Fruit fly (Drosophila melanogaster) whole organism, embryonic: ENCODE measurements around the gene CG33258.

ENCODE experiments used
- Awh ChIP-seq: fragments of 200-800 bp; sonication (Bioruptor generic); IDR thresholded peaks from 2 replicates; pipeline ENCODE4, ENCODE4 v1.3.6; 2022; ENCODE audit warnings: missing biosample characterization, missing genetic modification characterization
- B-H1 ChIP-seq: fragments of 200-800 bp; sonication (Bioruptor generic); IDR thresholded peaks from 3 replicates; pipeline ENCODE4 v1.3.6; 2022; ENCODE audit warnings: missing biosample characterization, missing genetic modification characterization
- BEAF-32 ChIP-seq: fragments of 200-800 bp; sonication (Bioruptor generic); optimal IDR thresholded peaks from 3 replicates; lab custom pipeline; 2017; ENCODE audit warnings: missing biosample characterization, missing genetic modification characterization, mild to moderate bottlenecking, moderate library complexity, missing genetic modification reagents
- CG10462 ChIP-seq: fragments of 200-800 bp; sonication (Bioruptor generic); optimal IDR thresholded peaks from 2 replicates; lab custom pipeline; 2016; ENCODE audit warnings: missing biosample characterization, missing genetic modification characterization
- CG10565 ChIP-seq: fragments of 200-800 bp; sonication (Bioruptor generic); optimal IDR thresholded peaks from 3 replicates; lab custom pipeline; 2016; ENCODE audit warnings: missing biosample characterization, mild to moderate bottlenecking, missing genetic modification characterization
- CG11093 ChIP-seq: fragments of 200-800 bp; sonication (Bioruptor generic); IDR thresholded peaks from 3 replicates; pipeline ENCODE4 v1.3.6; 2022; ENCODE audit warnings: missing biosample characterization, missing genetic modification characterization
- CG11456 ChIP-seq: fragments of 200-800 bp; sonication (Bioruptor generic); IDR thresholded peaks from 3 replicates; pipeline ENCODE4 v1.3.6; 2022; ENCODE audit warnings: missing biosample characterization, missing genetic modification characterization
- CG12391 ChIP-seq: fragments of 200-800 bp; sonication (Bioruptor generic); optimal IDR thresholded peaks from 3 replicates; lab custom pipeline; 2018; ENCODE audit warnings: missing biosample characterization, mild to moderate bottlenecking, missing genetic modification characterization, moderate library complexity
- CG13624 ChIP-seq: fragments of 200-800 bp; sonication (Bioruptor generic); optimal IDR thresholded peaks from 2 replicates; lab custom pipeline; 2016; ENCODE audit warnings: missing biosample characterization, missing genetic modification characterization
- CG14050 ChIP-seq: fragments of 200-800 bp; sonication (Bioruptor generic); IDR thresholded peaks from 3 replicates; pipeline ENCODE4 v1.3.6; 2022; ENCODE audit warnings: missing biosample characterization, missing genetic modification characterization
- CG30020 ChIP-seq: fragments of 200-800 bp; optimal IDR thresholded peaks from 2 replicates; lab custom pipeline; 2019; ENCODE audit warnings: missing biosample characterization, mild to moderate bottlenecking, missing genetic modification characterization, moderate library complexity
- CG31365 ChIP-seq: fragments of 200-800 bp; sonication (Bioruptor generic); optimal IDR thresholded peaks from 2 replicates; lab custom pipeline; 2018; ENCODE audit warnings: missing biosample characterization, mild to moderate bottlenecking, missing genetic modification characterization
- CG32767 ChIP-seq: fragments of 200-800 bp; sonication (Bioruptor generic); IDR thresholded peaks from 2 replicates; pipeline ENCODE4 v1.3.6; 2022; ENCODE audit warnings: missing biosample characterization, missing genetic modification characterization
- CG4328 ChIP-seq: fragments of 200-800 bp; sonication (Bioruptor generic); optimal IDR thresholded peaks from 3 replicates; lab custom pipeline; 2017; ENCODE audit warnings: missing biosample characterization, missing genetic modification reagents, missing genetic modification characterization
- CG4617 ChIP-seq: fragments of 200-800 bp; sonication (Bioruptor generic); optimal IDR thresholded peaks from 3 replicates; lab custom pipeline; 2016; ENCODE audit warnings: missing biosample characterization, missing genetic modification characterization, borderline replicate concordance
- CG6175 ChIP-seq: fragments of 200-800 bp; sonication (Bioruptor generic); IDR thresholded peaks from 3 replicates; pipeline ENCODE4 v1.3.6; 2022; ENCODE audit warnings: missing biosample characterization, missing genetic modification characterization
- CG7372 ChIP-seq: fragments of 200-800 bp; sonication (Bioruptor generic); IDR thresholded peaks from 2 replicates; pipeline ENCODE4 v1.3.6; 2022; ENCODE audit warnings: missing biosample characterization, missing genetic modification characterization
- CG7928 ChIP-seq: fragments of 200-800 bp; sonication (Bioruptor generic); optimal IDR thresholded peaks from 2 replicates; lab custom pipeline; 2017; ENCODE audit warnings: missing biosample characterization, mild to moderate bottlenecking, missing genetic modification characterization
- CG8944 ChIP-seq: fragments of 200-800 bp; sonication (Bioruptor generic); optimal IDR thresholded peaks from 3 replicates; lab custom pipeline; 2016; ENCODE audit warnings: missing biosample characterization, missing genetic modification characterization
- CG9797 ChIP-seq: fragments of 200-800 bp; sonication (Bioruptor generic); optimal IDR thresholded peaks from 3 replicates; lab custom pipeline; 2018; ENCODE audit warnings: missing biosample characterization, mild to moderate bottlenecking, missing genetic modification characterization
- CrebB ChIP-seq: fragments of 200-800 bp; sonication (Bioruptor generic); optimal IDR thresholded peaks from 3 replicates; lab custom pipeline; 2018; ENCODE audit warnings: missing biosample characterization, mild to moderate bottlenecking, missing genetic modification characterization
- ERR ChIP-seq: fragments of 200-800 bp; sonication (Bioruptor generic); optimal IDR thresholded peaks from 2 replicates; lab custom pipeline; 2016; ENCODE audit warnings: missing biosample characterization, missing genetic modification characterization
- Gsc ChIP-seq: fragments of 200-800 bp; sonication (Bioruptor generic); IDR thresholded peaks from 2 replicates; pipeline ENCODE4 v1.3.6; 2022; ENCODE audit warnings: missing biosample characterization, missing genetic modification characterization
- HLHmδ ChIP-seq: fragments of 200-800 bp; sonication (Bioruptor generic); optimal IDR thresholded peaks from 2 replicates; lab custom pipeline; 2018; ENCODE audit warnings: missing biosample characterization, mild to moderate bottlenecking, missing genetic modification characterization, moderate library complexity
- Hey ChIP-seq: fragments of 200-800 bp; sonication (Bioruptor generic); optimal IDR thresholded peaks from 3 replicates; lab custom pipeline; 2018; ENCODE audit warnings: missing biosample characterization, mild to moderate bottlenecking, missing genetic modification characterization
- Lim3 ChIP-seq: fragments of 200-800 bp; sonication (Bioruptor generic); IDR thresholded peaks from 2 replicates; pipeline ENCODE4 v1.3.6; 2022; ENCODE audit warnings: missing biosample characterization, missing genetic modification characterization
- Myb ChIP-seq: fragments of 200-800 bp; sonication (Bioruptor generic); optimal IDR thresholded peaks from 2 replicates; lab custom pipeline; 2016; ENCODE audit warnings: missing biosample characterization, missing genetic modification characterization
- Nf-YA ChIP-seq: fragments of 200-800 bp; sonication (Bioruptor generic); IDR thresholded peaks from 2 replicates; pipeline ENCODE4 v1.3.6; 2022; ENCODE audit warnings: missing biosample characterization, missing genetic modification characterization
- PHDP ChIP-seq: fragments of 200-800 bp; sonication (Bioruptor generic); optimal IDR thresholded peaks from 3 replicates; lab custom pipeline; 2018; ENCODE audit warnings: missing biosample characterization, mild to moderate bottlenecking, missing genetic modification characterization, moderate library complexity
- Poxn ChIP-seq: fragments of 200-800 bp; sonication (Bioruptor generic); IDR thresholded peaks from 2 replicates; pipeline ENCODE4 v1.3.6; 2022; ENCODE audit warnings: missing biosample characterization, missing genetic modification characterization
- Side ChIP-seq: fragments of 200-800 bp; sonication (Bioruptor generic); optimal IDR thresholded peaks from 2 replicates; lab custom pipeline; 2016; ENCODE audit warnings: missing biosample characterization, missing genetic modification characterization
- al ChIP-seq: fragments of 200-800 bp; sonication (Bioruptor generic); IDR thresholded peaks from 2 replicates; pipeline ENCODE4 v1.3.6; 2022; ENCODE audit warnings: missing biosample characterization, missing genetic modification characterization
- chn ChIP-seq: fragments of 200-800 bp; sonication (Bioruptor generic); optimal IDR thresholded peaks from 2 replicates; lab custom pipeline; 2016; ENCODE audit warnings: missing biosample characterization, missing genetic modification characterization
- cwo ChIP-seq: fragments of 200-800 bp; sonication (Bioruptor generic); optimal IDR thresholded peaks from 3 replicates; lab custom pipeline; 2017; ENCODE audit warnings: missing biosample characterization, missing genetic modification characterization, mild to moderate bottlenecking, moderate library complexity, missing genetic modification reagents
- danr ChIP-seq: fragments of 200-800 bp; sonication (Bioruptor generic); IDR thresholded peaks from 2 replicates; pipeline ENCODE4 v1.3.6; 2022; ENCODE audit warnings: missing biosample characterization, missing genetic modification characterization
- disco-r ChIP-seq: fragments of 200-800 bp; sonication (Bioruptor generic); optimal IDR thresholded peaks from 2 replicates; lab custom pipeline; 2016; ENCODE audit warnings: missing biosample characterization, missing genetic modification characterization
- ems ChIP-seq: fragments of 200-800 bp; sonication (Bioruptor generic); optimal IDR thresholded peaks from 3 replicates; lab custom pipeline; 2016; ENCODE audit warnings: missing biosample characterization, missing genetic modification characterization
- esg ChIP-seq: fragments of 200-800 bp; sonication (Bioruptor generic); conservative IDR thresholded peaks from 2 replicates; pipeline ENCODE4 v1.3.6; 2022; ENCODE audit warnings: missing biosample characterization, missing genetic modification characterization
- ewg ChIP-seq: fragments of 200-800 bp; sonication (Bioruptor generic); optimal IDR thresholded peaks from 3 replicates; lab custom pipeline; 2017; ENCODE audit warnings: mild to moderate bottlenecking, missing biosample characterization, missing genetic modification reagents, missing genetic modification characterization
- gcm2 ChIP-seq: fragments of 200-800 bp; sonication (Bioruptor generic); optimal IDR thresholded peaks from 2 replicates; lab custom pipeline; 2016; ENCODE audit warnings: missing biosample characterization, missing genetic modification characterization
- grn ChIP-seq: fragments of 200-800 bp; sonication (Bioruptor generic); optimal IDR thresholded peaks from 3 replicates; lab custom pipeline; 2017; ENCODE audit warnings: missing biosample characterization, missing genetic modification characterization
- her ChIP-seq: fragments of 200-800 bp; sonication (Bioruptor generic); optimal IDR thresholded peaks from 2 replicates; lab custom pipeline; 2016; ENCODE audit warnings: missing biosample characterization, missing genetic modification characterization
- hth ChIP-seq: fragments of >200 bp; optimal IDR thresholded peaks from 2 replicates; lab custom pipeline; 2017; ENCODE audit warnings: inconsistent platforms
- jing ChIP-seq: fragments of 200-800 bp; sonication (Bioruptor generic); optimal IDR thresholded peaks from 2 replicates; lab custom pipeline; 2018; ENCODE audit warnings: missing biosample characterization, mild to moderate bottlenecking, missing genetic modification characterization
- jumu ChIP-seq: fragments of 200-800 bp; sonication (Bioruptor generic); optimal IDR thresholded peaks from 3 replicates; lab custom pipeline; 2016; ENCODE audit warnings: missing biosample characterization, missing genetic modification characterization
- mirr ChIP-seq: fragments of 200-800 bp; sonication (Bioruptor generic); optimal IDR thresholded peaks from 3 replicates; lab custom pipeline; 2018; ENCODE audit warnings: missing biosample characterization, mild to moderate bottlenecking, missing genetic modification characterization
- peb ChIP-seq: fragments of 200-800 bp; sonication (Bioruptor generic); IDR thresholded peaks from 2 replicates; pipeline ENCODE4 v1.3.6; 2022; ENCODE audit warnings: missing biosample characterization, missing genetic modification characterization
- pros ChIP-seq: fragments of 200-800 bp; sonication (Bioruptor generic); optimal IDR thresholded peaks from 3 replicates; lab custom pipeline; 2019; ENCODE audit warnings: missing biosample characterization, mild to moderate bottlenecking, missing genetic modification characterization, moderate library complexity
- rib ChIP-seq: fragments of 200-800 bp; sonication (Bioruptor generic); IDR thresholded peaks from 2 replicates; pipeline ENCODE4 v1.3.6; 2022; ENCODE audit warnings: missing biosample characterization, missing genetic modification characterization
- scrt ChIP-seq: fragments of 200-800 bp; sonication (Bioruptor generic); optimal IDR thresholded peaks from 2 replicates; lab custom pipeline; 2018; ENCODE audit warnings: missing biosample characterization, mild to moderate bottlenecking, missing genetic modification characterization, moderate library complexity
- sens ChIP-seq: fragments of 200-800 bp; sonication (Bioruptor generic); peaks from one replicate; lab custom pipeline; 2016; ENCODE audit warnings: missing biosample characterization, missing genetic modification characterization
- shn ChIP-seq: fragments of 200-800 bp; sonication (Bioruptor generic); optimal IDR thresholded peaks from 3 replicates; lab custom pipeline; 2016; ENCODE audit warnings: missing biosample characterization, missing genetic modification characterization

CG33258 gene

dm6 chr3L:16105528-16105927 lies 23.2 kb downstream of the CG33258 start, which contains the start of the genes IntS9 and CG43295 (continued):
- TF ChIP-seq CG31365 (peak; percentile 36), jing (GFP tag; lab: Kevin White, UChicago) (no peak), CG13624 (peak; percentile 77), sens (GFP tag; lab: Kevin White, UChicago) (peak; percentile 99), gcm2 (GFP tag; lab: Kevin White, UChicago) (peak; percentile 75), Gsc (GFP tag; lab: Robert Waterston, UW) (peak; percentile 56; the same call in 1 of the 2 replicates), mirr (no peak), BEAF-32 (GFP tag; lab: Kevin White, UChicago) (peak; percentile 25), ERR (GFP tag; lab: Kevin White, UChicago) (peak; percentile 71), Nf-YA (GFP tag; lab: Robert Waterston, UW) (peak; percentile 65; the same call in 1 of the 2 replicates), hth (lab: Kevin White, UChicago) (no peak), chn (GFP tag; lab: Kevin White, UChicago) (peak; percentile 90), CG12391 (tag; lab: Kevin White, UChicago) (peak; percentile 87), CG7928 (GFP tag; lab: Kevin White, UChicago) (peak; percentile 96), Poxn (GFP tag; lab: Robert Waterston, UW) (0 out of 2 replicates have a peak, but pooled peaks have one; percentile 8), CG14050 (GFP tag; lab: Robert Waterston, UW) (peak; percentile 79), CG9797 (GFP tag; lab: Kevin White, UChicago) (no peak), disco-r (peak; percentile 46), danr (GFP tag; lab: Robert Waterston, UW) (peak; percentile 44), B-H1 (GFP tag; lab: Robert Waterston, UW) (peak; percentile 79), CG11456 (GFP tag; lab: Robert Waterston, UW) (peak; percentile 80), shn (GFP tag; lab: Kevin White, UChicago) (peak; percentile 88), ewg (GFP tag; lab: Kevin White, UChicago) (peak; percentile 63), her (GFP tag; lab: Kevin White, UChicago) (peak; percentile 77), Awh (GFP tag; lab: Robert Waterston, UW) (peak; percentile 82), CG10565 (GFP tag; lab: Kevin White, UChicago) (peak; percentile 31), Lim3 (GFP tag; lab: Robert Waterston, UW) (no peak), CG7372 (GFP tag; lab: Robert Waterston, UW) (peak; percentile 75; the same call in 1 of the 2 replicates), cwo (GFP tag; lab: Kevin White, UChicago) (no peak), CG10462 (GFP tag; lab: Kevin White, UChicago) (peak; percentile 75), Side (GFP tag; lab: Kevin White, UChicago) (peak; percentile 87), CG4617 (peak; percentile 77), CG32767 (peak; percentile 81), jumu (GFP tag; lab: Kevin White, UChicago) (peak; percentile 89), CG4328 (GFP tag; lab: Kevin White, UChicago) (no peak), PHDP (tag; lab: Kevin White, UChicago) (no peak), al (GFP tag; lab: Robert Waterston, UW) (peak; percentile 80), rib (GFP tag; lab: Robert Waterston, UW) (peak; percentile 40; the same call in 1 of the 2 replicates), CG8944 (peak; percentile 86), ems (GFP tag; lab: Kevin White, UChicago) (peak; percentile 79), peb (GFP tag; lab: Robert Waterston, UW) (peak; percentile 72), grn (GFP tag; lab: Kevin White, UChicago) (no peak), CG11093 (GFP tag; lab: Robert Waterston, UW) (peak; percentile 67; the same call in 1 of the 3 replicates), HLHmδ (GFP tag; lab: Kevin White, UChicago) (no peak), Hey (tag; lab: Kevin White, UChicago) (no peak), esg (GFP tag; lab: Robert Waterston, UW) (peak; percentile 81), CG30020 (tag; lab: Kevin White, UChicago) (peak; percentile 52), CrebB (peak; percentile 64), scrt (peak; percentile 93), CG6175 (GFP tag; lab: Robert Waterston, UW) (no peak), Myb (GFP tag; lab: Kevin White, UChicago) (peak; percentile 70), pros (no peak)
